Worm (Caenorhabditis elegans) whole organism, L4/young adult: ENCODE data around the gene gst-19.

Experiments used
- W03F9.2 ChIP-seq: fragments of 150-350 bp; optimal IDR thresholded peaks from 2 replicates; lab custom pipeline; 2014; ENCODE audit warnings: missing biosample characterization, missing genetic modification characterization
- dao-5 ChIP-seq: sonication (generic microtip); optimal IDR thresholded peaks from 2 replicates; lab custom pipeline; 2016; ENCODE audit warnings: missing genotype, missing genetic modification characterization, moderate library complexity, missing compliant biosample characterization
- him-1 ChIP-seq: sonication (generic microtip); optimal IDR thresholded peaks from 2 replicates; lab custom pipeline; 2016; ENCODE audit warnings: missing genotype, missing genetic modification reagents, missing genetic modification characterization, missing compliant biosample characterization

DNA sequence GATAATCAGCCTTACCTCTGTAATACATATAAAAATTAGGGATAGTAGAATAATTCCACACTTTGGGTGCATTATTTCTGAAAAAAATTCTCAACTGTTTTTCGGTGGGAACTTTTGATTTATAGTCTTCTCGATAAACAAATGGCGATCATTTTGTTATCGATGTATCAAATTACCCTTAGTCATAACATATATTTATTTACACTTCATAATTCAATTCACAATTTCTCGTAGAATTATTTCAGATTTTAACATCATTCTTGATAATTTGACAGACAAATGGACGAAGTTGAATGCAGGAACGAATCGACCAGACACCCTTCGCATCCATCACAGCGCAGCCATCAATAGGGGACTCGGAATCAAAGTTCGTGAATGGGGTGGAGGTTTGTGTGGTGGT lies 36.5 kb downstream of the gst-19 start, which contains the start of gene clec-145:
- TF ChIP-seq him-1 (tag; lab: Kevin White, UChicago) (no peak), dao-5 (tag; lab: Kevin White, UChicago) (no peak), W03F9.2 (tag; lab: Kevin White, UChicago) (no peak)
